Fruit fly (Drosophila melanogaster) S2 (cell line): Measurements from ENCODE around the gene tal-3A.

Source experiments
- CG8478 ChIP-seq: fragments of >200 bp; optimal IDR thresholded peaks from 2 replicates; lab custom pipeline; 2018
- CTCF ChIP-seq, 2 experiments: fragments of >200 bp; optimal IDR thresholded peaks; 2 replicates each; lab custom pipeline; 2018

tal-3A gene

DNA sequence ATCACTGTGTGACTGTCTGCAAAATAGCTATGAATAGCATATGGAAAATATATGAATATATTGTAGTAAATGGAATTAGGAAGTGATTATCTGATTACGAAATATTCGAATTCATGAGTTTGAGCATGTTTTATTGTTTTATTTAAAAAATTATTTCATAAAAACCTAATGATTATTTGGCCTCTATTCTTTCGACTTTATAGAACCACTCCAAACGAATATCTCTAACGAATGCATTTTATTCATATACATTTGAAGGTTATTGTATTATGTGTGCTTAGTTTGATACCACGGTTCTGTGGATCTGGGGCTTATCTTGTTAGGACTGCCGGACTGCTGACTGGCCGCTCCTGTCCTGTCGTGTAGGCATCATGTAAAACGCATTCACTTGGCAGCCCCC is 33.0 kb downstream of the tal-3A start:
- TF ChIP-seq CTCF (optimal IDR thresholded peaks at IDR 0.05; lab: Kevin White, UChicago): no peak
- no peak for TF ChIP-seq CG8478 (lab: Kevin White, UChicago)

DNA sequence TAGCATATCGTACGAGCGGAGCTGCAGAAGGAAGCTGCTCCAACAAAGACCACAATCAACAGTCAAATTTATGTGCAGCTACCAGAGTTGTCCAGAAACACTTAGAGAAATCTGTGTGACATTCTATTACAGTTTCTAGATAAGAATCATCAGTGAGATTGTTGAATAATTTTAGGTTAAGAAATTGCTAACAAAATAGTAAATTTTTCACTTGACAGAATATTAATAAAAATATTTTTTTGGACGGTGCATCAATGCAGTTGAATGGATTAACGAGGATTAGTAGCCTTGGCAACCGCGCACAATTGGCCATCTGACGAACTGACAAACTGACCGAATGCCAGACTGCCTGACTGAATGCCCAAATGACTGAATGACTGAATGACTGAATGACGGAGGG is 34.4 kb downstream of the tal-3A start:
- no peak for TF ChIP-seq CTCF (optimal IDR thresholded peaks at IDR 0.05; lab: Kevin White, UChicago)

DNA sequence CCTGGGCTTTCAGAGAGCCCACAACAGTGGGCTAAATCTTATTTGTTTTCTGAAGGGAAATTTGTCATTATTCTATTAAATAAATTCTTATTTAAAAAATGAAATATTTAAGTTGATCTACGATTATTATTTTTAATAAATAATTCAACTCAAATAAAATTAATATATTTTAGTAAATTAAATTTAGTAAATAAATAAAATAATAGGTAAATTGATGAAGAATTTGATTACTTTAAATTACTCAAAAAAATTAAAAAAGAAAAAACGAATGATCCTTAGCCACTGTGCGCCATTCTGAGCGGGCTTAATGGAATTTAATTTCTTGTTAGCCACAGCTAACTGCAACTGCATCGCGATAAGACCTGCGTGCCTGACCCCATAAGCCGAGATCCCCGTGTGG is 35.4 kb downstream of the tal-3A start:
- TF ChIP-seq CTCF (optimal IDR thresholded peaks at IDR 0.05; lab: Kevin White, UChicago) (no peak), CG8478 (lab: Kevin White, UChicago) (no peak)

dm6 chr3R:13849327-13849726 is 36.4 kb downstream of the tal-3A start:
- no peak for TF ChIP-seq CTCF (optimal IDR thresholded peaks at IDR 0.05; lab: Kevin White, UChicago)
- no peak for TF ChIP-seq CG8478 (lab: Kevin White, UChicago)

- no peak for TF ChIP-seq CG8478 (lab: Kevin White, UChicago)
- TF ChIP-seq CTCF (optimal IDR thresholded peaks at IDR 0.05; lab: Kevin White, UChicago): no peak
Observed at dm6 chr3R:13850992-13851391, 38.1 kb downstream of the tal-3A start.

DNA sequence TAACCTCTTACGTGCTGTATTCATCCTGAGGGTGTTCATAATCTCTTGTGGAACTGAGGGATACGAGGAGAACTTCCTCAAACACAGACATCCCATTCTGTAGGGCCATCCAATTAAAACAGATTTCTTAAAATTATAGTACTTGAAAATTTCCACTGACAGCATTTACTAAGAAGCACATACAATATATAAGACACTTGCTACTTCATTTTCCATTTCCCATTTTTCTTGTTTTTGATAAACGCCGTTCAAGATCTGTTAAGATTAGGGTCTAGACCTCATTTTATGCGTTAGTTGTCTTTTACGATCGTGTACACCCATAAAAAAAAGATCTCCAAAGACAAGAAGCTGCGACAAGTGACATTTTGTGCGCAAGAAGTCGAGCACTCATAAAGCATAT is 42.4 kb downstream of the tal-3A start, which contains the start of gene CG14362:
Gene CG14362 (minus strand): TSS at position 101 of the 400 bp plus-strand sequence.
- no peak for TF ChIP-seq CG8478 (lab: Kevin White, UChicago)
- TF ChIP-seq CTCF (optimal IDR thresholded peaks at IDR 0.05; lab: Kevin White, UChicago): no peak

dm6 chr3R:13857339-13857738 is 44.4 kb downstream of the tal-3A start:
- TF ChIP-seq CG8478 (lab: Kevin White, UChicago): no peak
- TF ChIP-seq CTCF (optimal IDR thresholded peaks at IDR 0.05; lab: Kevin White, UChicago): no peak

dm6 chr3R:13859242-13859641 is 46.3 kb downstream of the tal-3A start:
- TF ChIP-seq CG8478 (lab: Kevin White, UChicago) (no peak), CTCF (optimal IDR thresholded peaks at IDR 0.05; lab: Kevin White, UChicago) (no peak)

DNA sequence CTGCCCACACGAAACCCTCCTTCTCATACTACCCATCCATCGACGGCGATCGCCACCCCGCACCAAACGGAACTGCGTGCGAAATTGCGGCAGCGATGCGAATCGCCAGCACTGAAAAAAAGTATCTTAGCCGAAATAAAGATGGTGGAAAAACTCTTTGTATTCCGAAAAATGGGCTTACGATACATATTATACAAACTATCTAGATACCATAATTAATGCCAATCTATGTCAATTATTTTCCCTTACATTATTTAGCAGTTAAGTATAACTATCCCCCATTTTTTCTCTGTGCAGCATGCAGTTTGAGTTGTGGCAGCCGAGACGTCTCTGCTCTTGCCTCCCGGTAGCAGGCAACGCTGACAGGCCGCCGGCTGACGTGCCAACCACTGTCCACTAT is 48.9 kb downstream of the tal-3A start:
- no peak for TF ChIP-seq CG8478 (lab: Kevin White, UChicago)
- TF ChIP-seq CTCF (optimal IDR thresholded peaks at IDR 0.05; lab: Kevin White, UChicago): no peak
